Worm (Caenorhabditis elegans) whole organism, L2 larva: ENCODE data around the gene Y24D9A.7.

ENCODE experiments used
- C34F6.9 ChIP-seq: fragments of 150-350 bp; optimal IDR thresholded peaks from 2 replicates; lab custom pipeline; 2014; ENCODE audit warnings: missing biosample characterization, missing genetic modification characterization
- F13H6.1 ChIP-seq: sonication (generic microtip); optimal IDR thresholded peaks from 2 replicates; lab custom pipeline; 2016; ENCODE audit warnings: missing genetic modification characterization, missing compliant biosample characterization
- R02D3.7 ChIP-seq: fragments of 150-350 bp; optimal IDR thresholded peaks from 2 replicates; lab custom pipeline; 2014; ENCODE audit warnings: missing biosample characterization, missing genetic modification characterization
- Y55F3AM.14 ChIP-seq: fragments of 200-800 bp; sonication (Bioruptor generic); optimal IDR thresholded peaks from 2 replicates; lab custom pipeline; 2018; ENCODE audit warnings: mild to moderate bottlenecking, missing genetic modification characterization, missing compliant biosample characterization
- alr-1 ChIP-seq: fragments of 150-350 bp; optimal IDR thresholded peaks from 2 replicates; lab custom pipeline; 2014; ENCODE audit warnings: missing biosample characterization, missing genetic modification characterization
- ama-1 ChIP-seq: fragments of 150-350 bp; optimal IDR thresholded peaks from 2 replicates; lab custom pipeline; 2018; ENCODE audit warnings: inconsistent platforms
- blmp-1 ChIP-seq: sonication (generic microtip); optimal IDR thresholded peaks from 2 replicates; lab custom pipeline; 2017; ENCODE audit warnings: missing genetic modification characterization, mild to moderate bottlenecking, missing compliant biosample characterization, antibody characterized with exemption, moderate library complexity; ENCODE audit not compliant: insufficient read depth
- ceh-16 ChIP-seq: fragments of 150-350 bp; optimal IDR thresholded peaks from 2 replicates; lab custom pipeline; 2014; ENCODE audit warnings: missing biosample characterization, missing genetic modification characterization
- ceh-82 ChIP-seq: fragments of 150-350 bp; optimal IDR thresholded peaks from 2 replicates; lab custom pipeline; 2014; ENCODE audit warnings: missing biosample characterization, missing genetic modification characterization
- crh-2 ChIP-seq: sonication (generic microtip); optimal IDR thresholded peaks from 2 replicates; lab custom pipeline; 2017; ENCODE audit warnings: missing biosample characterization, missing genetic modification characterization
- dmd-4 ChIP-seq: sonication (generic microtip); optimal IDR thresholded peaks from 2 replicates; lab custom pipeline; 2017; ENCODE audit warnings: missing biosample characterization, missing genetic modification characterization
- egl-27 ChIP-seq: sonication (generic microtip); optimal IDR thresholded peaks from 3 replicates; lab custom pipeline; 2017; ENCODE audit warnings: missing biosample characterization, missing genetic modification reagents, missing genetic modification characterization
- elt-1 ChIP-seq: fragments of 150-350 bp; optimal IDR thresholded peaks from 2 replicates; lab custom pipeline; 2014; ENCODE audit warnings: missing biosample characterization, missing genetic modification characterization
- elt-3 ChIP-seq: sonication (generic microtip); optimal IDR thresholded peaks from 2 replicates; lab custom pipeline; 2017; ENCODE audit warnings: missing biosample characterization, missing genetic modification characterization
- fos-1 ChIP-seq: fragments of 150-350 bp; optimal IDR thresholded peaks from 2 replicates; lab custom pipeline; 2014; ENCODE audit warnings: missing biosample characterization, missing genetic modification characterization
- lin-11 ChIP-seq: fragments of 150-350 bp; sonication (generic microtip); optimal IDR thresholded peaks from 2 replicates; lab custom pipeline; 2014; ENCODE audit warnings: missing biosample characterization, missing genetic modification characterization, inconsistent platforms, mixed read lengths
- lin-13 ChIP-seq: fragments of 150-350 bp; optimal IDR thresholded peaks from 2 replicates; lab custom pipeline; 2014; ENCODE audit warnings: missing biosample characterization, missing genetic modification reagents, missing genetic modification characterization
- lin-39 ChIP-seq: fragments of 150-350 bp; optimal IDR thresholded peaks from 2 replicates; lab custom pipeline; 2014; ENCODE audit warnings: missing biosample characterization, missing genetic modification reagents, missing genetic modification characterization
- lsy-2 ChIP-seq, 2 experiments: fragments of 150-350 bp in 1 of 2; sonication (generic microtip) in 1 of 2; optimal IDR thresholded peaks; 2 replicates each; lab custom pipeline; 2014 to 2017; ENCODE audit warnings: missing biosample characterization in 2 of 2, missing genetic modification characterization in 2 of 2
- mab-5 ChIP-seq: fragments of 150-350 bp; optimal IDR thresholded peaks from 2 replicates; lab custom pipeline; 2014; ENCODE audit warnings: missing biosample characterization, missing genetic modification characterization
- mbf-1 ChIP-seq: sonication (generic microtip); optimal IDR thresholded peaks from 2 replicates; lab custom pipeline; 2017; ENCODE audit warnings: missing biosample characterization, missing genetic modification characterization
- mdl-1 ChIP-seq, 2 experiments: fragments of 150-350 bp in 1 of 2; sonication (generic microtip) in 1 of 2; optimal IDR thresholded peaks; 2 replicates each; lab custom pipeline; 2017; ENCODE audit warnings: missing biosample characterization in 2 of 2, missing genetic modification characterization in 2 of 2
- nhr-10 ChIP-seq: sonication (generic microtip); optimal IDR thresholded peaks from 2 replicates; lab custom pipeline; 2017; ENCODE audit warnings: missing biosample characterization, missing genetic modification characterization
- nhr-11 ChIP-seq: fragments of 150-350 bp; optimal IDR thresholded peaks from 2 replicates; lab custom pipeline; 2014; ENCODE audit warnings: missing biosample characterization, missing genetic modification characterization
- nhr-12 ChIP-seq: fragments of 150-350 bp; optimal IDR thresholded peaks from 2 replicates; lab custom pipeline; 2014; ENCODE audit warnings: missing biosample characterization, missing genetic modification characterization
- nhr-129 ChIP-seq: fragments of 150-350 bp; optimal IDR thresholded peaks from 2 replicates; lab custom pipeline; 2014; ENCODE audit warnings: missing biosample characterization, missing genetic modification characterization
- nhr-21 ChIP-seq: fragments of 150-350 bp; optimal IDR thresholded peaks from 2 replicates; lab custom pipeline; 2014; ENCODE audit warnings: missing biosample characterization, missing genetic modification characterization
- nhr-23 ChIP-seq: fragments of 150-350 bp; optimal IDR thresholded peaks from 2 replicates; lab custom pipeline; 2014; ENCODE audit warnings: missing biosample characterization, missing genetic modification reagents, missing genetic modification characterization
- nhr-237 ChIP-seq: fragments of 150-350 bp; optimal IDR thresholded peaks from 2 replicates; lab custom pipeline; 2014; ENCODE audit warnings: missing biosample characterization, missing genetic modification characterization
- nhr-25 ChIP-seq: fragments of 150-350 bp; sonication (generic microtip); optimal IDR thresholded peaks from 3 replicates; lab custom pipeline; 2014; ENCODE audit warnings: missing biosample characterization, missing genetic modification characterization
- nhr-6 ChIP-seq: fragments of 150-350 bp; optimal IDR thresholded peaks from 2 replicates; lab custom pipeline; 2014; ENCODE audit warnings: missing biosample characterization, missing genetic modification characterization
- nhr-77 ChIP-seq: fragments of 150-350 bp; optimal IDR thresholded peaks from 2 replicates; lab custom pipeline; 2014; ENCODE audit warnings: missing biosample characterization, missing genetic modification characterization
- peb-1 ChIP-seq: fragments of 150-350 bp; optimal IDR thresholded peaks from 2 replicates; lab custom pipeline; 2014; ENCODE audit warnings: missing biosample characterization, missing genetic modification characterization
- sem-4 ChIP-seq: fragments of 150-350 bp; optimal IDR thresholded peaks from 2 replicates; lab custom pipeline; 2014; ENCODE audit warnings: missing biosample characterization, missing genetic modification reagents, missing genetic modification characterization
- skn-1 ChIP-seq: sonication (generic microtip); optimal IDR thresholded peaks from 2 replicates; lab custom pipeline; 2017; ENCODE audit warnings: missing biosample characterization, missing genetic modification characterization
- sma-3 ChIP-seq: sonication (generic microtip); optimal IDR thresholded peaks from 2 replicates; lab custom pipeline; 2016; ENCODE audit warnings: missing genetic modification reagents, missing genetic modification characterization, missing compliant biosample characterization
- sma-9 ChIP-seq, 2 experiments: fragments of 150-350 bp in 1 of 2; sonication (generic microtip) in 1 of 2; optimal IDR thresholded peaks; 2 replicates each; lab custom pipeline; 2014 to 2016; ENCODE audit warnings: missing genetic modification characterization in 2 of 2, mild to moderate bottlenecking in 1 of 2, missing biosample characterization in 1 of 2, missing compliant biosample characterization in 1 of 2, missing genetic modification reagents in 1 of 2, moderate library complexity in 1 of 2
- snpc-4 ChIP-seq: fragments of 150-350 bp; optimal IDR thresholded peaks from 2 replicates; lab custom pipeline; 2014; ENCODE audit warnings: missing biosample characterization, missing genetic modification characterization
- unc-39 ChIP-seq: fragments of 150-350 bp; optimal IDR thresholded peaks from 2 replicates; lab custom pipeline; 2014; ENCODE audit warnings: missing biosample characterization, missing genetic modification characterization
- unc-55 ChIP-seq: fragments of 150-350 bp; sonication (generic microtip); optimal IDR thresholded peaks from 3 replicates; lab custom pipeline; 2014; ENCODE audit warnings: missing biosample characterization, missing genetic modification reagents, missing genetic modification characterization
- unc-62 ChIP-seq: fragments of 150-350 bp; optimal IDR thresholded peaks from 2 replicates; lab custom pipeline; 2014; ENCODE audit warnings: missing biosample characterization, missing genetic modification reagents, missing genetic modification characterization
- zag-1 ChIP-seq: fragments of 150-350 bp; optimal IDR thresholded peaks from 2 replicates; lab custom pipeline; 2014; ENCODE audit warnings: missing biosample characterization, missing genetic modification characterization
- ztf-1 ChIP-seq: fragments of 200-800 bp; sonication (Bioruptor generic); conservative IDR thresholded peaks from 2 replicates; pipeline ENCODE4 v1.3.6; 2022; ENCODE audit warnings: missing genetic modification characterization, missing compliant biosample characterization
- ztf-11 ChIP-seq: sonication (generic microtip); optimal IDR thresholded peaks from 2 replicates; lab custom pipeline; 2017; ENCODE audit warnings: missing biosample characterization, missing genetic modification characterization
- ztf-4 ChIP-seq: fragments of 150-350 bp; optimal IDR thresholded peaks from 2 replicates; lab custom pipeline; 2014; ENCODE audit warnings: missing biosample characterization, missing genetic modification characterization

Y24D9A.7 gene

DNA sequence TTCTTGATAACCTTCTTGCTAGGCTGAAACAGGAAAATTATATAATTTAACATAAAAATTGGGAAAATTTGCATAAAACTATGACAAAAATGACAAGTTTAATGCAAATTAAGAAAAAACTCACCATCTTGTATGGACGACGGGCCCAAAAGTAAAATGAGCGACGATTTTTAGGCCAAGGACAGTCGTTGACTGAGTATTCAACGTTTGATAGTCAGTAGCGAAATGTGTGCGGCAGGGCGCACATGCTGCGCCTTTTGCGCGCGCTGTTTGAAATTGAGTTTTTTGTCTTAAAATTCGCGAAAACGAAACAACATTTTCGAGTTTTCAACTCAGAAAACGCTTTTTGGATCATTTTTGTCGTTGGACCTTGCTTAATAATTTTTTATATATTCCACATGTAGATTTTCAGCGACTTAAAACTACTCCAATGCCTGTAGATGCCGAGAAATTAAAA, 14.5 kb downstream of the Y24D9A.7 start, which contains the start of the genes rpl-7A and set-21 (continued):
- TF ChIP-seq nhr-237 (tag; lab: Kevin White, UChicago) (peak; percentile 78), peb-1 (tag; lab: Kevin White, UChicago) (no peak), nhr-10 (tag; lab: Kevin White, UChicago) (no peak), nhr-23 (no peak), elt-1 (tag; lab: Kevin White, UChicago) (no peak), sem-4 (tag; lab: Kevin White, UChicago) (peak; percentile 90), ztf-1 (GFP tag; lab: Robert Waterston, UW) (no peak), nhr-77 (tag; lab: Kevin White, UChicago) (peak; percentile 62), ztf-4 (tag; lab: Kevin White, UChicago) (peak; percentile 84), egl-27 (tag; lab: Kevin White, UChicago) (peak; percentile 51), skn-1 (peak; percentile 60), unc-62 (GFP tag; lab: Kevin White, UChicago) (no peak), mab-5 (tag; lab: Kevin White, UChicago) (peak; percentile 89), R02D3.7 (tag; lab: Kevin White, UChicago) (peak; percentile 58), ceh-16 (tag; lab: Kevin White, UChicago) (peak; percentile 19), C34F6.9 (tag; lab: Kevin White, UChicago) (peak; percentile 83), blmp-1 (tag; lab: Kevin White, UChicago) (peak; percentile 57), mbf-1 (tag; lab: Kevin White, UChicago) (no peak)
- TF ChIP-seq, all 48 proteins: peak for 31

DNA sequence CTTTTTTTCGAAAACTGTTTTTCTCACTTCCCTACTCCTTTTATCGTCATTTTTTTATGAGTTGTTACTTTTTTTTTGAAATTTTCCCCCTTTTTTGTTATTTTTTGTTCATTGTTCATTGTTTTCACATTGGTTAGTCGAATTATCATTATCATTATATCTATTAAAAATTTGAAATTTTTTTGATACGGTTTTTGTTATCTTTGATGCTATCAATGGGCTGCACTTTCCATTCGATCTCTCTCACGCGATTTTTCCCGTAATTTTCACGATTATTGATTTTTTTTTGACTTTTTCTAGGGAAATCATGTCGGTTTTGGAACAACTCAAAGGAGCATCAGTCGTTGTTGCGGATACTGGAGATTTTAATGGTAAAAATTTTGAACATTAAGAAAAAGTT, 18.6 kb downstream of the Y24D9A.7 start, which contains the start of gene tald-1:
tald-1 (plus strand) TSS at position 301 of the 400 bp plus-strand sequence.
- TF ChIP-seq F13H6.1 (tag; lab: Kevin White, UChicago) (no peak), nhr-129 (tag; lab: Kevin White, UChicago) (no peak), ztf-1 (GFP tag; lab: Robert Waterston, UW) (no peak), nhr-25 (tag; lab: Kevin White, UChicago) (no peak), unc-55 (GFP tag; lab: Kevin White, UChicago) (no peak), zag-1 (tag; lab: Kevin White, UChicago) (no peak), fos-1 (tag; lab: Kevin White, UChicago) (peak; percentile 47)

DNA sequence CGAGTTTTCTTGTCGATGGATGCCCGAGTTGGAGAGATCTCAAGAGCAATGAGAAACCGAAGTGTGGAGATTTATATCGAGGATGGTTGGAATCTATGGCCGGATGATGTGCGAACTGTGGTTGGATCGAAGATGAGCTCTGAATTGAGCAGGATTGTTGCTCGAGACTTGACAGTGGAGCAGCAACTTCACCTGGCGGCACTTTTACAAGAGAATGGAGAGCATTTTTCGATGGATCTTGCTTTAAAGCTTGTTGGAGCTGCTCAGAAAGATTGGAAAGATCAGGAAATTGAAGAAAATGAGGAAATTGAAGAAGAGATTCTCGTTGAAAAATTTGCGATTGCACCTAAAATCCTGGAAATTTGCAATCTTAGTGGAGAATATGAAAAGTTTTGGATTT, 35.9 kb downstream of the Y24D9A.7 start:
- TF ChIP-seq egl-27 (tag; lab: Kevin White, UChicago) = no peak

DNA sequence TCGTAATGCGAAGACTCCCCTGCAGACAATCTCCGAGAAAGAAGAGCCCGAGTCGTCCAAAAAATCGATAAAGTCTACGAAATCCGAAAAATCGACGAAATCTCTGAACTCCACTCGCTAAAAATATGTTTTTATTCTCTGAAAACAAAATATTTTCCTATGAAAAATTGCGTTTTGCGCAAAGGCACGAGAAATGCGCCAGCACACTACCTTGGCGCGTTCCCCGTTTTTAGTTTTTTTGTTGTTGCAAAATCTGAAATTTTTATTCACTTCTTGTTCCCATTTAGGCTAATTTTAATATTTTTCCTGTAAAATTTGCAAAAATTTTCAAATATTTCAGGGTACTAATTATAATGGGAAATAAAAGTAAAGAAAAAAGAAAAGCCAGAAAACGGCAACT, 44.5 kb downstream of the Y24D9A.7 start, which contains the start of gene F55F10.1:
F55F10.1 (plus strand) TSS at position 341 of the 400 bp plus-strand sequence.
- TF ChIP-seq sma-9 (GFP tag; optimal IDR thresholded peaks at IDR 0.05; lab: Kevin White, UChicago) (no peak), sma-9 (tag; optimal IDR thresholded peaks at IDR 0.05; lab: Kevin White, UChicago) (no peak), Y55F3AM.14 (no peak), nhr-25 (tag; lab: Kevin White, UChicago) (peak; percentile 52), elt-1 (tag; lab: Kevin White, UChicago) (no peak), ama-1 (lab: Kevin White, UChicago) (no peak), nhr-10 (tag; lab: Kevin White, UChicago) (no peak), ztf-1 (GFP tag; lab: Robert Waterston, UW) (no peak), elt-3 (tag; lab: Kevin White, UChicago) (no peak), snpc-4 (tag; lab: Kevin White, UChicago) (no peak), blmp-1 (tag; lab: Kevin White, UChicago) (no peak), alr-1 (tag; lab: Kevin White, UChicago) (no peak), nhr-21 (peak; percentile 9), zag-1 (tag; lab: Kevin White, UChicago) (no peak), mdl-1 (tag; optimal IDR thresholded peaks at IDR 0.05; lab: Kevin White, UChicago) (no peak), ceh-16 (tag; lab: Kevin White, UChicago) (no peak), peb-1 (tag; lab: Kevin White, UChicago) (no peak), nhr-12 (tag; lab: Kevin White, UChicago) (no peak), R02D3.7 (tag; lab: Kevin White, UChicago) (no peak), dmd-4 (no peak), lsy-2 (tag; optimal IDR thresholded peaks at IDR 0.05; lab: Kevin White, UChicago) (peak; percentile 83 to 88), lin-39 (no peak), unc-62 (GFP tag; lab: Kevin White, UChicago) (no peak), sma-3 (GFP tag; lab: Kevin White, UChicago) (peak; percentile 48), nhr-11 (no peak), lin-13 (no peak), crh-2 (tag; lab: Kevin White, UChicago) (peak; percentile 52), nhr-129 (tag; lab: Kevin White, UChicago) (peak; percentile 29), skn-1 (no peak), unc-55 (GFP tag; lab: Kevin White, UChicago) (peak; percentile 53), unc-39 (tag; lab: Kevin White, UChicago) (no peak), ceh-82 (no peak), lin-11 (tag; lab: Kevin White, UChicago) (no peak), nhr-6 (tag; lab: Kevin White, UChicago) (no peak), sem-4 (tag; lab: Kevin White, UChicago) (no peak), ztf-11 (tag; lab: Kevin White, UChicago) (no peak), nhr-237 (tag; lab: Kevin White, UChicago) (no peak), ztf-4 (tag; lab: Kevin White, UChicago) (no peak)
